In the genomic region with DNA sequence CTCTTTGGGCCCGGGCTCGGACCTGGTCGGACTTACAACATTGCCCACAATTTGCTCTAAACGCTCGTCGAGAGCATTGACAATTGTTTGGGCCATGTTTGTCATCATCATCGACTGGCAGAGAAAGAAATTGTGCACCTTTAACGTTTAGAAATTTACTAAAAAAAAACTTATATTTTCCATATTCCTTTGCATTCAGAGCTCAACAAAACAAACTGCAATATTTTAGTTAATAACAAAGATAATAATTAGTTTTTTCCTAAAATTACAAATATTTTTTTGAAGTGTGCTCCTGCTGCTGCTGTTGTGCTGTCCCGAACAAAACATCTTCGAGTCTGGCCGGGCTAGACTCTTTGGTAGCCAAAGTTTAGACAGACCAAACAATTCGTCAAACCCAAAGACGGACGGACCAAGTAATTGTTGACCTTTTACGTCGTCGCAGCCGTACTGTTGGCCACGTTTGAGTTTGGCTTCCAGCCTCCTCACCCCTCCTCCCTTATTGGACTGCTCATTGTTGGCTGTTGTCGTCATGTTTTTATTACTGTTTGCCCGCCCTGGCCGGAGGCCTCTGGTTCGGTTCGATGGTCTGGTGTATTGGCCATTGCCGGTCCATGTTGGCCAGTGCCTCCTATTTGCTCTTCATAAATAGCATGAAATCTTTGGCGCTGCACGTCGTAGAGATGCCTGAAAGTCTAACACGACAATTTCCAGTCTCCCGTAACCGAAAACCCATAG, we compare ENCODE assay signal across 1 fruit fly cellular context.
TF ChIP-seq lines count a peak whose summit lies in the region.

No protein-coding gene starts in this region.

TF ChIP-seq in whole organism, embryonic, 481 proteins besides CTCF, POLR2A, EP300 and RAD21 (continued from another document):
- TF ChIP-seq CG10267 (tag; optimal IDR thresholded peaks at IDR 0.05; lab: Kevin White, UChicago), result peak; percentile 48
- TF ChIP-seq z (GFP tag; IDR thresholded peaks at IDR 0.05; lab: Robert Waterston, UW), result no peak
- peak; percentile 51 for TF ChIP-seq zfh1 (GFP tag; IDR thresholded peaks at IDR 0.05; lab: Robert Waterston, UW)
- TF ChIP-seq CG6272 (GFP tag; IDR thresholded peaks at IDR 0.05; lab: Robert Waterston, UW), result no peak
- TF ChIP-seq wor (GFP tag; IDR thresholded peaks at IDR 0.05; lab: Robert Waterston, UW), result no peak
- peak; percentile 31 for TF ChIP-seq CG7556 (GFP tag; optimal IDR thresholded peaks at IDR 0.05; lab: Kevin White, UChicago)
- TF ChIP-seq zen (tag; optimal IDR thresholded peaks at IDR 0.05; lab: Kevin White, UChicago), result peak; percentile 9
- peak in 1 of 3 experiments; percentile 4 for TF ChIP-seq lola (GFP tag; optimal IDR thresholded peaks at IDR 0.05; lab: Kevin White, UChicago)
- peak; percentile 62 for TF ChIP-seq CG5180 (GFP tag; optimal IDR thresholded peaks at IDR 0.05; lab: Kevin White, UChicago)
- no peak for TF ChIP-seq kah (GFP tag; optimal IDR thresholded peaks at IDR 0.05; lab: Kevin White, UChicago)
- TF ChIP-seq slou (GFP tag; optimal IDR thresholded peaks at IDR 0.05; lab: Kevin White, UChicago), result no peak
- 0 out of 2 replicates have a peak, but pooled peaks have one; percentile 34 for TF ChIP-seq Nf-YA (GFP tag; IDR thresholded peaks at IDR 0.05; lab: Robert Waterston, UW)
- peak; percentile 45; the same call in 1 of the 3 replicates for TF ChIP-seq dysf (GFP tag; IDR thresholded peaks at IDR 0.05; lab: Robert Waterston, UW)
- no peak for TF ChIP-seq stwl (tag; optimal IDR thresholded peaks at IDR 0.05; lab: Kevin White, UChicago)
- TF ChIP-seq BEAF-32 (GFP tag; optimal IDR thresholded peaks at IDR 0.05; lab: Kevin White, UChicago), result no peak
- TF ChIP-seq Dp (GFP tag; optimal IDR thresholded peaks at IDR 0.05; lab: Kevin White, UChicago), result no peak
- TF ChIP-seq CG13624 (GFP tag; optimal IDR thresholded peaks at IDR 0.05; lab: Kevin White, UChicago), result no peak
- TF ChIP-seq CG11695 (GFP tag; IDR thresholded peaks at IDR 0.05; lab: Robert Waterston, UW), result 0 out of 3 replicates have a peak, but pooled peaks have one; percentile 23
- TF ChIP-seq sisA (GFP tag; IDR thresholded peaks at IDR 0.05; lab: Robert Waterston, UW), result peak; percentile 52; the same call in 1 of the 2 replicates
- 0 out of 2 replicates have a peak, but pooled peaks have one; percentile 37 for TF ChIP-seq Ptx1 (GFP tag; IDR thresholded peaks at IDR 0.05; lab: Robert Waterston, UW)
- peak; percentile 18 for TF ChIP-seq CG4424 (GFP tag; optimal IDR thresholded peaks at IDR 0.05; lab: Kevin White, UChicago)
- TF ChIP-seq Med (GFP tag; lab: Kevin White, UChicago), result peak; percentile 62
- peak; percentile 49 for TF ChIP-seq Xrp1 (GFP tag; IDR thresholded peaks at IDR 0.05; lab: Robert Waterston, UW)
- peak; percentile 8 for TF ChIP-seq Blimp-1 (GFP tag; optimal IDR thresholded peaks at IDR 0.05; lab: Kevin White, UChicago)
- peak; percentile 9 for TF ChIP-seq CG3407 (GFP tag; optimal IDR thresholded peaks at IDR 0.05; lab: Kevin White, UChicago)
- TF ChIP-seq eve (GFP tag; optimal IDR thresholded peaks at IDR 0.05; lab: Kevin White, UChicago), result peak in 1 of 2 experiments; percentile 9
- 0 out of 2 replicates have a peak, but pooled peaks have one; percentile 31 for TF ChIP-seq Gsc (GFP tag; IDR thresholded peaks at IDR 0.05; lab: Robert Waterston, UW)
- peak; percentile 48 for TF ChIP-seq dmrt11E (tag; optimal IDR thresholded peaks at IDR 0.05; lab: Kevin White, UChicago)
- peak; percentile 21 for TF ChIP-seq fd96Cb (tag; optimal IDR thresholded peaks at IDR 0.05; lab: Kevin White, UChicago)
- peak; percentile 21; the same call in 1 of the 2 replicates for TF ChIP-seq CG1024 (GFP tag; IDR thresholded peaks at IDR 0.05; lab: Robert Waterston, UW)
- peak; percentile 4 for TF ChIP-seq CG2875 (GFP tag; optimal IDR thresholded peaks at IDR 0.05; lab: Kevin White, UChicago)
- TF ChIP-seq CG12391 (tag; optimal IDR thresholded peaks at IDR 0.05; lab: Kevin White, UChicago), result peak; percentile 2
- peak; percentile 34; the same call in 1 of the 2 replicates for TF ChIP-seq Ada2b (GFP tag; IDR thresholded peaks at IDR 0.05; lab: Robert Waterston, UW)
- peak in 1 of 2 experiments; percentile 16 for TF ChIP-seq bsh (GFP tag; optimal IDR thresholded peaks at IDR 0.05; lab: Kevin White, UChicago)
- no peak for TF ChIP-seq insv (GFP tag; optimal IDR thresholded peaks at IDR 0.05; lab: Kevin White, UChicago)
- peak; percentile 50 for TF ChIP-seq kni (GFP tag; optimal IDR thresholded peaks at IDR 0.05; lab: Kevin White, UChicago)
- TF ChIP-seq crol (GFP tag; IDR thresholded peaks at IDR 0.05; lab: Robert Waterston, UW), result 0 out of 2 replicates have a peak, but pooled peaks have one; percentile 36
- TF ChIP-seq CG30403 (GFP tag; optimal IDR thresholded peaks at IDR 0.05; lab: Kevin White, UChicago), result peak; percentile 19
- TF ChIP-seq CG32772 (GFP tag; IDR thresholded peaks at IDR 0.05; lab: Robert Waterston, UW), result peak; percentile 10; the same call in 1 of the 2 replicates
- TF ChIP-seq sens (GFP tag; lab: Kevin White, UChicago), result peak; percentile 74
- TF ChIP-seq HLH3B (GFP tag; IDR thresholded peaks at IDR 0.05; lab: Robert Waterston, UW), result peak; percentile 15; the same call in 1 of the 2 replicates
- TF ChIP-seq ara (GFP tag; IDR thresholded peaks at IDR 0.05; lab: Robert Waterston, UW), result 0 out of 2 replicates have a peak, but pooled peaks have one; percentile 37
- TF ChIP-seq ci (GFP tag; IDR thresholded peaks at IDR 0.05; lab: Robert Waterston, UW), result 0 out of 3 replicates have a peak, but pooled peaks have one; percentile 7
- TF ChIP-seq CG2889 (GFP tag; IDR thresholded peaks at IDR 0.05; lab: Robert Waterston, UW), result 0 out of 3 replicates have a peak, but pooled peaks have one; percentile 25
- TF ChIP-seq ttk (GFP tag; IDR thresholded peaks at IDR 0.05; lab: Robert Waterston, UW), result peak; percentile 30; the same call in 1 of the 2 replicates
- TF ChIP-seq CG2712 (tag; optimal IDR thresholded peaks at IDR 0.05; lab: Kevin White, UChicago), result peak; percentile 35
- peak; percentile 62 for TF ChIP-seq CG10979 (tag; optimal IDR thresholded peaks at IDR 0.05; lab: Kevin White, UChicago)
- TF ChIP-seq jumu (GFP tag; optimal IDR thresholded peaks at IDR 0.05; lab: Kevin White, UChicago), result no peak
- peak; percentile 59 for TF ChIP-seq lmd (GFP tag; IDR thresholded peaks at IDR 0.05; lab: Robert Waterston, UW)
- peak in 1 of 2 experiments; percentile 2 for TF ChIP-seq Hr51 (GFP tag; optimal IDR thresholded peaks at IDR 0.05; lab: Kevin White, UChicago)
- 0 out of 3 replicates have a peak, but pooled peaks have one; percentile 12 for TF ChIP-seq ase (GFP tag; IDR thresholded peaks at IDR 0.05; lab: Robert Waterston, UW)
- peak; percentile 39 for TF ChIP-seq CG9727 (GFP tag; optimal IDR thresholded peaks at IDR 0.05; lab: Kevin White, UChicago)
- TF ChIP-seq dmrt99B (tag; optimal IDR thresholded peaks at IDR 0.05; lab: Kevin White, UChicago), result peak; percentile 16
- TF ChIP-seq vnd (GFP tag; IDR thresholded peaks at IDR 0.05; lab: Robert Waterston, UW; ENCODE audit: partially characterized antibody), result no peak
- peak; percentile 78 for TF ChIP-seq vvl (GFP tag; IDR thresholded peaks at IDR 0.05; lab: Robert Waterston, UW)
- no peak for TF ChIP-seq prd (optimal IDR thresholded peaks at IDR 0.05; lab: Kevin White, UChicago)
- peak; percentile 68 for TF ChIP-seq prd (GFP tag; IDR thresholded peaks at IDR 0.05; lab: Robert Waterston, UW)
- no peak for TF ChIP-seq slp2 (GFP tag; optimal IDR thresholded peaks at IDR 0.05; lab: Kevin White, UChicago)
- TF ChIP-seq CG11504 (tag; optimal IDR thresholded peaks at IDR 0.05; lab: Kevin White, UChicago), result peak; percentile 36
- peak; percentile 8 for TF ChIP-seq CG15696 (tag; optimal IDR thresholded peaks at IDR 0.05; lab: Kevin White, UChicago)
- peak; percentile 46 for TF ChIP-seq phol (tag; optimal IDR thresholded peaks at IDR 0.05; lab: Kevin White, UChicago)
- TF ChIP-seq peb (GFP tag; IDR thresholded peaks at IDR 0.05; lab: Robert Waterston, UW), result 0 out of 2 replicates have a peak, but pooled peaks have one; percentile 13
- peak; percentile 29 for TF ChIP-seq CG2678 (tag; optimal IDR thresholded peaks at IDR 0.05; lab: Kevin White, UChicago)
- TF ChIP-seq CG12769 (tag; optimal IDR thresholded peaks at IDR 0.05; lab: Kevin White, UChicago), result peak; percentile 15
- peak; percentile 46 for TF ChIP-seq CG18262 (tag; optimal IDR thresholded peaks at IDR 0.05; lab: Kevin White, UChicago)
- peak in 1 of 2 experiments; percentile 48 for TF ChIP-seq Hr78 (GFP tag; optimal IDR thresholded peaks at IDR 0.05; lab: Kevin White, UChicago)
